Worm (Caenorhabditis elegans) whole organism, L4/young adult: ENCODE data around the gene maoc-1.

Experiments used
- dao-5 ChIP-seq: sonication (generic microtip); optimal IDR thresholded peaks from 2 replicates; lab custom pipeline; 2016; ENCODE audit warnings: missing genotype, missing genetic modification characterization, moderate library complexity, missing compliant biosample characterization
- him-1 ChIP-seq: sonication (generic microtip); optimal IDR thresholded peaks from 2 replicates; lab custom pipeline; 2016; ENCODE audit warnings: missing genotype, missing genetic modification reagents, missing genetic modification characterization, missing compliant biosample characterization

- TF ChIP-seq dao-5 (tag; lab: Kevin White, UChicago): no peak
- TF ChIP-seq him-1: no peak
Measured at ce11 chrII:7208184-7208583, 12.1 kb downstream of the maoc-1 start, which contains the start of gene dhs-7.
